Worm (Caenorhabditis elegans) whole organism, early embryonic: ENCODE results near the gene fbxa-192.

Experiments used
- B0310.2 ChIP-seq: sonication (generic microtip); optimal IDR thresholded peaks from 2 replicates; lab custom pipeline; 2016; ENCODE audit warnings: mild to moderate bottlenecking, missing genetic modification characterization, missing compliant biosample characterization
- F13C5.2 ChIP-seq: sonication (generic microtip); optimal IDR thresholded peaks from 2 replicates; lab custom pipeline; 2017; ENCODE audit warnings: mild to moderate bottlenecking, missing genetic modification characterization, inconsistent platforms, missing compliant biosample characterization
- ama-1 ChIP-seq: fragments of 150-350 bp; optimal IDR thresholded peaks from 2 replicates; lab custom pipeline; 2014
- ceh-13 ChIP-seq: fragments of 200-800 bp; sonication (Bioruptor generic); optimal IDR thresholded peaks from 2 replicates; lab custom pipeline; 2018; ENCODE audit warnings: mild to moderate bottlenecking, missing genetic modification characterization, missing compliant biosample characterization
- flt-1 ChIP-seq: fragments of 200-800 bp; sonication (Bioruptor generic); IDR thresholded peaks from 2 replicates; pipeline ENCODE4 v1.3.6; 2022; ENCODE audit warnings: missing genetic modification characterization, missing compliant biosample characterization
- pes-1 ChIP-seq: fragments of 200-800 bp; sonication (Bioruptor generic); IDR thresholded peaks from 2 replicates; pipeline ENCODE4 v1.3.6; 2022; ENCODE audit warnings: missing genetic modification reagents, missing genetic modification characterization, missing compliant biosample characterization
- scrt-1 ChIP-seq: fragments of 200-800 bp; sonication (Bioruptor generic); IDR thresholded peaks from 2 replicates; pipeline ENCODE4 v1.3.6; 2022; ENCODE audit warnings: missing genetic modification characterization, missing compliant biosample characterization
- sea-1 ChIP-seq: fragments of 200-800 bp; sonication (Bioruptor generic); conservative IDR thresholded peaks from 2 replicates; pipeline ENCODE4 v1.3.6; 2022; ENCODE audit warnings: missing genetic modification characterization, missing compliant biosample characterization
- tbx-11 ChIP-seq: fragments of 200-800 bp; sonication (Bioruptor generic); IDR thresholded peaks from 2 replicates; pipeline ENCODE4 v1.3.6; 2022; ENCODE audit warnings: missing genetic modification characterization, missing compliant biosample characterization
- tbx-37 ChIP-seq: fragments of 200-800 bp; sonication (Bioruptor generic); conservative IDR thresholded peaks from 2 replicates; pipeline ENCODE4 v1.3.6; 2022; ENCODE audit warnings: missing genetic modification reagents, missing genetic modification characterization, missing compliant biosample characterization
- tra-4 ChIP-seq: sonication (generic microtip); optimal IDR thresholded peaks from 2 replicates; lab custom pipeline; 2017; ENCODE audit warnings: missing genetic modification characterization, missing compliant biosample characterization

- TF ChIP-seq ama-1 (lab: Kevin White, UChicago) (no peak), tbx-37 (GFP tag; lab: Robert Waterston, UW) (no peak), scrt-1 (GFP tag; lab: Robert Waterston, UW) (no peak), tbx-11 (GFP tag; lab: Robert Waterston, UW) (no peak), F13C5.2 (no peak), ceh-13 (GFP tag; lab: Kevin White, UChicago) (no peak), B0310.2 (tag; lab: Kevin White, UChicago) (no peak), sea-1 (GFP tag; lab: Robert Waterston, UW) (0 out of 2 replicates have a peak, but pooled peaks have one; percentile 25), tra-4 (tag; lab: Kevin White, UChicago) (no peak), flt-1 (no peak), pes-1 (no peak)
These were observed 14.0 kb upstream of the fbxa-192 start for ce11 chrV:17664367-17664766.
